Worm (Caenorhabditis elegans) whole organism, L3 larva: ENCODE results near the gene immt-1.
A peak's percentile ranks its signal among the peaks of the same experiment; 100 is the strongest.

Source experiments
- R02D3.7 ChIP-seq: fragments of 150-350 bp; optimal IDR thresholded peaks from 2 replicates; lab custom pipeline; 2014; ENCODE audit warnings: missing biosample characterization, missing genetic modification characterization
- ZK546.5 ChIP-seq: sonication (generic microtip); optimal IDR thresholded peaks from 2 replicates; lab custom pipeline; 2017; ENCODE audit warnings: missing biosample characterization, missing genetic modification characterization
- aly-2 ChIP-seq: fragments of 150-350 bp; optimal IDR thresholded peaks from 2 replicates; lab custom pipeline; 2014; ENCODE audit warnings: missing biosample characterization, missing genetic modification characterization
- ama-1 ChIP-seq: fragments of 150-350 bp; optimal IDR thresholded peaks from 2 replicates; lab custom pipeline; 2018
- ceh-28 ChIP-seq: fragments of 150-350 bp; optimal IDR thresholded peaks from 2 replicates; lab custom pipeline; 2014; ENCODE audit warnings: missing biosample characterization, missing genetic modification reagents, missing genetic modification characterization
- ceh-82 ChIP-seq: fragments of 150-350 bp; optimal IDR thresholded peaks from 2 replicates; lab custom pipeline; 2014; ENCODE audit warnings: missing biosample characterization, missing genetic modification characterization
- ceh-9 ChIP-seq: sonication (generic microtip); optimal IDR thresholded peaks from 2 replicates; lab custom pipeline; 2018; ENCODE audit warnings: missing biosample characterization, missing genetic modification characterization
- daf-12 ChIP-seq: fragments of 150-350 bp; optimal IDR thresholded peaks from 2 replicates; lab custom pipeline; 2014; ENCODE audit warnings: missing biosample characterization, missing genetic modification reagents, missing genetic modification characterization
- egl-27 ChIP-seq: sonication (generic microtip); optimal IDR thresholded peaks from 4 replicates; lab custom pipeline; 2017; ENCODE audit warnings: missing biosample characterization, missing genetic modification reagents, missing genetic modification characterization
- egl-5 ChIP-seq: fragments of 150-350 bp; optimal IDR thresholded peaks from 2 replicates; lab custom pipeline; 2017; ENCODE audit warnings: missing biosample characterization, missing genetic modification reagents, missing genetic modification characterization, inconsistent platforms
- elt-1 ChIP-seq: fragments of 150-350 bp; optimal IDR thresholded peaks from 2 replicates; lab custom pipeline; 2014; ENCODE audit warnings: missing biosample characterization, missing genetic modification characterization
- elt-2 ChIP-seq: sonication (generic microtip); optimal IDR thresholded peaks from 2 replicates; lab custom pipeline; 2016; ENCODE audit warnings: missing genetic modification reagents, mild to moderate bottlenecking, missing genetic modification characterization, missing compliant biosample characterization
- elt-3 ChIP-seq, 3 experiments: fragments of 150-350 bp in 1 of 3; sonication (generic microtip) in 2 of 3; optimal IDR thresholded peaks; 2 replicates in 2 of 3; 4 replicates in 1 of 3; lab custom pipeline; 2014 to 2017; ENCODE audit warnings: missing biosample characterization in 3 of 3, missing genetic modification characterization in 3 of 3
- fkh-10 ChIP-seq: sonication (generic microtip); optimal IDR thresholded peaks from 2 replicates; lab custom pipeline; 2017; ENCODE audit warnings: missing biosample characterization, missing genetic modification reagents, missing genetic modification characterization
- fkh-2 ChIP-seq: fragments of 150-350 bp; optimal IDR thresholded peaks from 2 replicates; lab custom pipeline; 2014; ENCODE audit warnings: missing biosample characterization, missing genetic modification reagents, missing genetic modification characterization
- fos-1 ChIP-seq: fragments of 150-350 bp; optimal IDR thresholded peaks from 2 replicates; lab custom pipeline; 2014; ENCODE audit warnings: missing biosample characterization, missing genetic modification characterization
- hmg-11 ChIP-seq: sonication (generic microtip); optimal IDR thresholded peaks from 2 replicates; lab custom pipeline; 2016; ENCODE audit warnings: missing genetic modification characterization, missing compliant biosample characterization
- jun-1 ChIP-seq: fragments of 150-350 bp; optimal IDR thresholded peaks from 2 replicates; lab custom pipeline; 2014; ENCODE audit warnings: missing biosample characterization, missing genetic modification reagents, missing genetic modification characterization
- lin-15B ChIP-seq: fragments of 150-350 bp; optimal IDR thresholded peaks from 2 replicates; lab custom pipeline; 2014; ENCODE audit warnings: missing biosample characterization, missing genetic modification characterization
- lin-39 ChIP-seq: fragments of 150-350 bp; optimal IDR thresholded peaks from 2 replicates; lab custom pipeline; 2018; ENCODE audit warnings: missing biosample characterization, missing genetic modification reagents, missing genetic modification characterization
- lsy-12 ChIP-seq: sonication (generic microtip); optimal IDR thresholded peaks from 2 replicates; lab custom pipeline; 2016; ENCODE audit warnings: mild to moderate bottlenecking, missing genetic modification characterization, missing compliant biosample characterization
- mdl-1 ChIP-seq: fragments of 150-350 bp; optimal IDR thresholded peaks from 2 replicates; lab custom pipeline; 2014; ENCODE audit warnings: missing biosample characterization, missing genetic modification characterization
- mml-1 ChIP-seq: fragments of 150-350 bp; sonication (generic microtip); optimal IDR thresholded peaks from 3 replicates; lab custom pipeline; 2014; ENCODE audit warnings: missing biosample characterization, missing genetic modification characterization
- nfya-1 ChIP-seq: sonication (generic microtip); optimal IDR thresholded peaks from 2 replicates; lab custom pipeline; 2017; ENCODE audit warnings: missing genetic modification characterization, mild to moderate bottlenecking, missing compliant biosample characterization, antibody characterized with exemption, moderate library complexity; ENCODE audit not compliant: insufficient read depth
- nhr-12 ChIP-seq: fragments of 150-350 bp; optimal IDR thresholded peaks from 2 replicates; lab custom pipeline; 2014; ENCODE audit warnings: missing biosample characterization, missing genetic modification characterization
- nhr-237 ChIP-seq: fragments of 150-350 bp; optimal IDR thresholded peaks from 2 replicates; lab custom pipeline; 2014; ENCODE audit warnings: missing biosample characterization, missing genetic modification characterization
- nhr-25 ChIP-seq: sonication (generic microtip); optimal IDR thresholded peaks from 2 replicates; lab custom pipeline; 2017; ENCODE audit warnings: missing biosample characterization, missing genetic modification characterization
- nhr-28 ChIP-seq: fragments of 150-350 bp; optimal IDR thresholded peaks from 2 replicates; lab custom pipeline; 2014; ENCODE audit warnings: missing biosample characterization, missing genetic modification characterization
- nhr-43 ChIP-seq: sonication (generic microtip); optimal IDR thresholded peaks from 2 replicates; lab custom pipeline; 2016; ENCODE audit warnings: mild to moderate bottlenecking, missing genetic modification characterization, missing compliant biosample characterization; ENCODE audit not compliant: poor library complexity, severe bottlenecking
- nhr-76 ChIP-seq: fragments of 150-350 bp; sonication (generic microtip); optimal IDR thresholded peaks from 5 replicates; lab custom pipeline; 2014; ENCODE audit warnings: missing biosample characterization, missing genetic modification characterization
- pha-4 ChIP-seq: fragments of 150-350 bp; optimal IDR thresholded peaks from 2 replicates; lab custom pipeline; 2014; ENCODE audit warnings: missing biosample characterization, missing genetic modification reagents, missing genetic modification characterization
- pqm-1 ChIP-seq: fragments of 150-350 bp; optimal IDR thresholded peaks from 2 replicates; lab custom pipeline; 2017; ENCODE audit warnings: missing biosample characterization, missing genetic modification characterization, inconsistent platforms
- tbx-2 ChIP-seq: sonication (generic microtip); optimal IDR thresholded peaks from 2 replicates; lab custom pipeline; 2016; ENCODE audit warnings: mild to moderate bottlenecking, missing genetic modification characterization, missing compliant biosample characterization
- unc-39 ChIP-seq: sonication (generic microtip); optimal IDR thresholded peaks from 4 replicates; lab custom pipeline; 2017; ENCODE audit warnings: missing biosample characterization, missing genetic modification characterization
- unc-62 ChIP-seq: fragments of 150-350 bp; sonication (generic microtip); optimal IDR thresholded peaks from 4 replicates; lab custom pipeline; 2014; ENCODE audit warnings: missing biosample characterization, missing genetic modification reagents, missing genetic modification characterization
- zag-1 ChIP-seq: fragments of 150-350 bp; optimal IDR thresholded peaks from 2 replicates; lab custom pipeline; 2014; ENCODE audit warnings: missing biosample characterization, missing genetic modification characterization

immt-1 gene

ce11 chrX:2700649-2701048 is 13.7 kb upstream of the immt-1 start:
- TF ChIP-seq egl-5 (tag; lab: Kevin White, UChicago) (peak; percentile 14), lin-15B (no peak)
- TF ChIP-seq, all 47 proteins: peak for 1

- TF ChIP-seq jun-1 (tag; lab: Kevin White, UChicago) (peak; percentile 19), lin-39 (tag; lab: Kevin White, UChicago) (no peak), nhr-237 (tag; lab: Kevin White, UChicago) (no peak), lin-15B (no peak), elt-2 (peak; percentile 66), hmg-11 (tag; lab: Kevin White, UChicago) (no peak), nhr-25 (no peak), egl-27 (tag; lab: Kevin White, UChicago) (no peak), tbx-2 (tag; lab: Kevin White, UChicago) (no peak), ama-1 (peak; percentile 11), pha-4 (tag; lab: Kevin White, UChicago) (peak; percentile 19), nhr-12 (tag; lab: Kevin White, UChicago) (no peak), zag-1 (tag; lab: Kevin White, UChicago) (no peak), fos-1 (tag; lab: Kevin White, UChicago) (no peak), mml-1 (no peak)
Observed at ce11 chrX:2698197-2698800, 11.3 kb upstream of the immt-1 start.

ce11 chrX:2697645-2698044 is 10.7 kb upstream of the immt-1 start:
- TF ChIP-seq elt-3 (tag; optimal IDR thresholded peaks at IDR 0.05; lab: Kevin White, UChicago): no peak
- TF ChIP-seq pha-4 (tag; lab: Kevin White, UChicago): no peak
- TF ChIP-seq daf-12 (tag; lab: Kevin White, UChicago): no peak
- no peak for TF ChIP-seq ceh-28 (tag; lab: Kevin White, UChicago)
- TF ChIP-seq unc-39 (tag; lab: Kevin White, UChicago): no peak
- TF ChIP-seq nfya-1 (tag; lab: Kevin White, UChicago): no peak
- TF ChIP-seq nhr-43: no peak

ce11 chrX:2696563-2696962 is 9.6 kb upstream of the immt-1 start:
- TF ChIP-seq pha-4 (tag; lab: Kevin White, UChicago) (no peak), elt-1 (tag; lab: Kevin White, UChicago) (no peak), elt-3 (tag; optimal IDR thresholded peaks at IDR 0.05; lab: Kevin White, UChicago) (no peak), pqm-1 (no peak), ceh-9 (no peak), fkh-2 (tag; lab: Kevin White, UChicago) (no peak), nhr-76 (no peak), nhr-25 (no peak), nhr-28 (no peak)

- TF ChIP-seq pqm-1 (peak; percentile 86), elt-2 (peak; percentile 90), nfya-1 (tag; lab: Kevin White, UChicago) (peak; percentile 10), elt-3 (tag; optimal IDR thresholded peaks at IDR 0.05; lab: Kevin White, UChicago) (no peak), elt-1 (tag; lab: Kevin White, UChicago) (no peak), mdl-1 (tag; lab: Kevin White, UChicago) (no peak), nhr-76 (no peak), lsy-12 (tag; lab: Kevin White, UChicago) (no peak), nhr-28 (no peak), ceh-28 (tag; lab: Kevin White, UChicago) (no peak), nhr-43 (no peak), ama-1 (no peak), R02D3.7 (tag; lab: Kevin White, UChicago) (no peak), ZK546.5 (tag; lab: Kevin White, UChicago) (no peak), pha-4 (tag; lab: Kevin White, UChicago) (peak; percentile 72), aly-2 (no peak), egl-5 (tag; lab: Kevin White, UChicago) (no peak), fkh-10 (GFP tag; lab: Kevin White, UChicago) (no peak), jun-1 (tag; lab: Kevin White, UChicago) (peak; percentile 65), zag-1 (tag; lab: Kevin White, UChicago) (no peak), ceh-82 (no peak), unc-62 (GFP tag; lab: Kevin White, UChicago) (no peak)
- TF ChIP-seq, all 47 proteins: peak for 5
Observed at ce11 chrX:2695292-2695691, 8.3 kb upstream of the immt-1 start.
